Worm (Caenorhabditis elegans) whole organism, L1 larva: ENCODE data around the gene der-2.

ENCODE experiments used
- C16A3.4 ChIP-seq: fragments of 150-350 bp; optimal IDR thresholded peaks from 2 replicates; lab custom pipeline; 2014; ENCODE audit warnings: missing biosample characterization, missing genetic modification characterization
- aha-1 ChIP-seq: fragments of 150-350 bp; optimal IDR thresholded peaks from 2 replicates; lab custom pipeline; 2014; ENCODE audit warnings: missing biosample characterization, missing genetic modification characterization
- aly-2 ChIP-seq: fragments of 150-350 bp; optimal IDR thresholded peaks from 2 replicates; lab custom pipeline; 2014; ENCODE audit warnings: missing biosample characterization, missing genetic modification characterization
- ama-1 ChIP-seq: fragments of 150-350 bp; optimal IDR thresholded peaks from 2 replicates; lab custom pipeline; 2014
- blmp-1 ChIP-seq: fragments of 150-350 bp; optimal IDR thresholded peaks from 2 replicates; lab custom pipeline; 2014; ENCODE audit warnings: missing biosample characterization, missing genetic modification characterization
- ceh-8 ChIP-seq: fragments of 200-800 bp; sonication (Bioruptor generic); optimal IDR thresholded peaks from 2 replicates; lab custom pipeline; 2018; ENCODE audit warnings: mild to moderate bottlenecking, missing genetic modification characterization, moderate library complexity, missing compliant biosample characterization
- ceh-88 ChIP-seq: fragments of 200-800 bp; sonication (Bioruptor generic); IDR thresholded peaks from 2 replicates; pipeline ENCODE4 v1.3.6; 2022; ENCODE audit warnings: missing genetic modification characterization, missing compliant biosample characterization
- ceh-90 ChIP-seq: sonication (generic microtip); optimal IDR thresholded peaks from 2 replicates; lab custom pipeline; 2016; ENCODE audit warnings: missing genetic modification characterization, missing compliant biosample characterization
- ces-1 ChIP-seq: fragments of 150-350 bp; optimal IDR thresholded peaks from 2 replicates; lab custom pipeline; 2014; ENCODE audit warnings: missing biosample characterization, missing genetic modification reagents, missing genetic modification characterization
- dpl-1 ChIP-seq, 3 experiments: fragments of 150-350 bp in 2 of 3; sonication (generic microtip) in 1 of 3; optimal IDR thresholded peaks; 2 replicates each; lab custom pipeline; 2014 to 2017; ENCODE audit warnings: missing biosample characterization in 3 of 3, missing genetic modification characterization in 3 of 3, missing genetic modification reagents in 3 of 3
- egl-13 ChIP-seq: sonication (generic microtip); optimal IDR thresholded peaks from 2 replicates; lab custom pipeline; 2016; ENCODE audit warnings: missing genotype, missing genetic modification reagents, missing genetic modification characterization, missing compliant biosample characterization
- egl-27 ChIP-seq, 2 experiments: fragments of 150-350 bp in 1 of 2; sonication (generic microtip); optimal IDR thresholded peaks; 3 replicates each; lab custom pipeline; 2017 to 2018; ENCODE audit warnings: missing biosample characterization in 2 of 2, missing genetic modification characterization in 2 of 2, missing genetic modification reagents in 2 of 2
- elt-3 ChIP-seq, 6 experiments: fragments of 150-350 bp in 1 of 6; sonication (generic microtip); optimal IDR thresholded peaks; 2 replicates each; lab custom pipeline; 2017 to 2018; ENCODE audit warnings: missing biosample characterization in 6 of 6, missing genetic modification characterization in 6 of 6, inconsistent platforms in 1 of 6
- ets-5 ChIP-seq: fragments of 200-800 bp; sonication (Bioruptor generic); IDR thresholded peaks from 2 replicates; pipeline ENCODE4 v1.3.6; 2022; ENCODE audit warnings: missing genetic modification characterization, missing compliant biosample characterization
- fkh-10 ChIP-seq: sonication (generic microtip); optimal IDR thresholded peaks from 2 replicates; lab custom pipeline; 2017; ENCODE audit warnings: missing biosample characterization, missing genetic modification reagents, missing genetic modification characterization
- fkh-4 ChIP-seq: sonication (generic microtip); optimal IDR thresholded peaks from 2 replicates; lab custom pipeline; 2016; ENCODE audit warnings: missing compliant biosample characterization, missing genetic modification characterization, borderline replicate concordance
- fkh-8 ChIP-seq: sonication (generic microtip); optimal IDR thresholded peaks from 2 replicates; lab custom pipeline; 2016; ENCODE audit warnings: mild to moderate bottlenecking, missing genetic modification characterization, missing compliant biosample characterization
- fos-1 ChIP-seq: fragments of 150-350 bp; optimal IDR thresholded peaks from 2 replicates; lab custom pipeline; 2014; ENCODE audit warnings: missing biosample characterization, missing genetic modification characterization
- hlh-17 ChIP-seq: fragments of 200-800 bp; sonication (Bioruptor generic); optimal IDR thresholded peaks from 2 replicates; lab custom pipeline; 2018; ENCODE audit warnings: missing genetic modification characterization, mild to moderate bottlenecking, missing compliant biosample characterization, moderate library complexity, borderline replicate concordance
- hlh-4 ChIP-seq: sonication (generic microtip); optimal IDR thresholded peaks from 2 replicates; lab custom pipeline; 2016; ENCODE audit warnings: mild to moderate bottlenecking, missing genetic modification characterization, missing compliant biosample characterization
- hpl-2 ChIP-seq: fragments of 150-350 bp; optimal IDR thresholded peaks from 2 replicates; lab custom pipeline; 2014; ENCODE audit warnings: missing biosample characterization, missing genetic modification reagents, missing genetic modification characterization
- irx-1 ChIP-seq: sonication (generic microtip); optimal IDR thresholded peaks from 2 replicates; lab custom pipeline; 2016; ENCODE audit warnings: missing genetic modification characterization, missing compliant biosample characterization
- jun-1 ChIP-seq: fragments of 150-350 bp; optimal IDR thresholded peaks from 2 replicates; lab custom pipeline; 2014; ENCODE audit warnings: missing biosample characterization, missing genetic modification reagents, missing genetic modification characterization
- lin-13 ChIP-seq: fragments of 150-350 bp; optimal IDR thresholded peaks from 2 replicates; lab custom pipeline; 2014; ENCODE audit warnings: missing biosample characterization, missing genetic modification reagents, missing genetic modification characterization
- lin-14 ChIP-seq: fragments of 200-800 bp; sonication (Bioruptor generic); optimal IDR thresholded peaks from 2 replicates; lab custom pipeline; 2018; ENCODE audit warnings: mild to moderate bottlenecking, missing genetic modification characterization, moderate library complexity, missing compliant biosample characterization
- lin-15B ChIP-seq: fragments of 150-350 bp; sonication (generic microtip); optimal IDR thresholded peaks from 3 replicates; lab custom pipeline; 2014; ENCODE audit warnings: missing biosample characterization, missing genetic modification characterization
- lin-35 ChIP-seq, 2 experiments: fragments of 150-350 bp; optimal IDR thresholded peaks; 2 replicates each; lab custom pipeline; 2014; ENCODE audit warnings: missing biosample characterization in 2 of 2, missing genetic modification characterization in 2 of 2, missing genetic modification reagents in 2 of 2
- lsy-2 ChIP-seq, 2 experiments: fragments of 150-350 bp; optimal IDR thresholded peaks; 2 replicates each; lab custom pipeline; 2014; ENCODE audit warnings: missing biosample characterization in 2 of 2, missing genetic modification characterization in 2 of 2
- mab-9 ChIP-seq: fragments of 200-800 bp; sonication (Bioruptor generic); IDR thresholded peaks from 2 replicates; pipeline ENCODE4 v1.3.6; 2022; ENCODE audit warnings: missing genetic modification reagents, missing genetic modification characterization, missing compliant biosample characterization
- mef-2 ChIP-seq: fragments of 150-350 bp; optimal IDR thresholded peaks from 2 replicates; lab custom pipeline; 2014; ENCODE audit warnings: missing biosample characterization, missing genetic modification characterization
- mep-1 ChIP-seq: fragments of 150-350 bp; optimal IDR thresholded peaks from 2 replicates; lab custom pipeline; 2014; ENCODE audit warnings: missing biosample characterization, missing genetic modification characterization
- nhr-11 ChIP-seq: fragments of 150-350 bp; optimal IDR thresholded peaks from 2 replicates; lab custom pipeline; 2014; ENCODE audit warnings: missing biosample characterization, missing genetic modification characterization
- nhr-19 ChIP-seq: fragments of 200-800 bp; sonication (Bioruptor generic); conservative IDR thresholded peaks from 2 replicates; pipeline ENCODE4 v1.3.6; 2022; ENCODE audit warnings: missing genetic modification characterization, missing compliant biosample characterization
- nhr-71 ChIP-seq: sonication (generic microtip); optimal IDR thresholded peaks from 2 replicates; lab custom pipeline; 2016; ENCODE audit warnings: mild to moderate bottlenecking, missing genetic modification characterization, moderate library complexity, missing compliant biosample characterization
- nhr-76 ChIP-seq: sonication (generic microtip); optimal IDR thresholded peaks from 2 replicates; lab custom pipeline; 2017; ENCODE audit warnings: missing biosample characterization, missing genetic modification characterization
- nhr-77 ChIP-seq: fragments of 150-350 bp; optimal IDR thresholded peaks from 2 replicates; lab custom pipeline; 2014; ENCODE audit warnings: missing biosample characterization, missing genetic modification characterization
- nhr-84 ChIP-seq: sonication (generic microtip); optimal IDR thresholded peaks from 2 replicates; lab custom pipeline; 2017; ENCODE audit warnings: missing biosample characterization, missing genetic modification characterization
- nhr-85 ChIP-seq: sonication (generic microtip); peaks from one replicate; lab custom pipeline; 2016; ENCODE audit warnings: missing genetic modification characterization, inconsistent platforms, missing compliant biosample characterization
- nhr-90 ChIP-seq: sonication (generic microtip); optimal IDR thresholded peaks from 2 replicates; lab custom pipeline; 2016; ENCODE audit warnings: mild to moderate bottlenecking, missing genetic modification characterization, missing compliant biosample characterization; ENCODE audit not compliant: poor library complexity
- snu-23 ChIP-seq: sonication (generic microtip); optimal IDR thresholded peaks from 2 replicates; lab custom pipeline; 2016; ENCODE audit warnings: missing genetic modification characterization, missing compliant biosample characterization
- sox-4 ChIP-seq: sonication (generic microtip); optimal IDR thresholded peaks from 2 replicates; lab custom pipeline; 2016; ENCODE audit warnings: missing genetic modification characterization, missing compliant biosample characterization
- sptf-1 ChIP-seq: fragments of 150-350 bp; optimal IDR thresholded peaks from 2 replicates; lab custom pipeline; 2014; ENCODE audit warnings: missing biosample characterization, missing genetic modification characterization
- swsn-7 ChIP-seq: sonication (generic microtip); optimal IDR thresholded peaks from 2 replicates; lab custom pipeline; 2016; ENCODE audit warnings: missing genetic modification characterization, missing compliant biosample characterization
- tbx-2 ChIP-seq: sonication (generic microtip); optimal IDR thresholded peaks from 2 replicates; lab custom pipeline; 2016; ENCODE audit warnings: missing genetic modification characterization, missing compliant biosample characterization
- unc-130 ChIP-seq: fragments of 150-350 bp; optimal IDR thresholded peaks from 2 replicates; lab custom pipeline; 2017; ENCODE audit warnings: missing biosample characterization, missing genetic modification characterization, inconsistent platforms
- unc-30 ChIP-seq: sonication (generic microtip); optimal IDR thresholded peaks from 2 replicates; lab custom pipeline; 2017; ENCODE audit warnings: missing biosample characterization, missing genetic modification characterization
- unc-98 ChIP-seq: fragments of 200-800 bp; sonication (Bioruptor generic); IDR thresholded peaks from 2 replicates; pipeline ENCODE4 v1.3.6; 2022; ENCODE audit warnings: missing genetic modification characterization, missing compliant biosample characterization
- xbp-1 ChIP-seq: sonication (generic microtip); optimal IDR thresholded peaks from 2 replicates; lab custom pipeline; 2016; ENCODE audit warnings: missing genetic modification characterization, missing compliant biosample characterization
- zip-4 ChIP-seq: fragments of 200-800 bp; sonication (Bioruptor generic); optimal IDR thresholded peaks from 2 replicates; lab custom pipeline; 2018; ENCODE audit warnings: mild to moderate bottlenecking, missing genetic modification characterization, moderate library complexity, missing compliant biosample characterization
- ztf-4 ChIP-seq: fragments of 150-350 bp; optimal IDR thresholded peaks from 2 replicates; lab custom pipeline; 2014; ENCODE audit warnings: missing biosample characterization, missing genetic modification characterization

The der-2 gene

ce11 chrIII:7207903-7208497 is 14.9 kb downstream of the der-2 start, which contains the start of gene rpl-6 (continued):
- TF ChIP-seq aha-1 (tag; lab: Kevin White, UChicago), result no peak
- peak; percentile 85 for TF ChIP-seq fkh-8 (tag; lab: Kevin White, UChicago)
- peak; percentile 85 to 92 for TF ChIP-seq lin-35 (GFP tag; optimal IDR thresholded peaks at IDR 0.05; lab: Kevin White, UChicago)
- TF ChIP-seq zip-4 (GFP tag; lab: Kevin White, UChicago), result peak; percentile 45
- TF ChIP-seq ztf-4 (tag; lab: Kevin White, UChicago), result peak; percentile 82
- no peak for TF ChIP-seq ces-1
- peak; percentile 85 for TF ChIP-seq lin-15B (tag; lab: Kevin White, UChicago)
- peak; percentile 63 to 87 for TF ChIP-seq egl-27 (tag; optimal IDR thresholded peaks at IDR 0.05; lab: Kevin White, UChicago)
- peak; percentile 69 for TF ChIP-seq egl-13
- TF ChIP-seq hlh-17, result no peak
- no peak for TF ChIP-seq mab-9 (GFP tag; lab: Robert Waterston, UW)
- peak in 5 of 6 experiments; percentile 14 to 98 (median 73) for TF ChIP-seq elt-3 (tag; optimal IDR thresholded peaks at IDR 0.05; lab: Kevin White, UChicago)
- TF ChIP-seq aly-2, result peak; percentile 22
- peak; percentile 81 for TF ChIP-seq jun-1 (tag; lab: Kevin White, UChicago)
- TF ChIP-seq hpl-2, result peak; percentile 70
- peak; percentile 88 for TF ChIP-seq nhr-11
- peak; percentile 55 for TF ChIP-seq ama-1 (lab: Kevin White, UChicago)
- peak; percentile 67 for TF ChIP-seq irx-1 (tag; lab: Kevin White, UChicago)
- TF ChIP-seq nhr-76 (tag; lab: Kevin White, UChicago), result no peak
- peak; percentile 90 for TF ChIP-seq lin-14
- peak; percentile 20 for TF ChIP-seq sox-4 (tag; lab: Kevin White, UChicago)
- peak; percentile 81 to 86 (median 85) for TF ChIP-seq dpl-1 (GFP tag; optimal IDR thresholded peaks at IDR 0.05; lab: Kevin White, UChicago)
- peak; percentile 77 for TF ChIP-seq fkh-10 (GFP tag; lab: Kevin White, UChicago)
- TF ChIP-seq ceh-90 (tag; lab: Kevin White, UChicago), result peak; percentile 33
- no peak for TF ChIP-seq mef-2
- TF ChIP-seq lsy-2 (tag; optimal IDR thresholded peaks at IDR 0.05; lab: Kevin White, UChicago), result peak; percentile 99
- peak; percentile 80 for TF ChIP-seq blmp-1
- TF ChIP-seq fos-1 (tag; lab: Kevin White, UChicago), result peak; percentile 80
- TF ChIP-seq swsn-7 (tag; lab: Kevin White, UChicago), result peak; percentile 85
- TF ChIP-seq mep-1 (tag; lab: Kevin White, UChicago), result peak; percentile 91
- TF ChIP-seq unc-130, result peak; percentile 95
- TF ChIP-seq fkh-4 (tag; lab: Kevin White, UChicago), result no peak
- peak; percentile 12 for TF ChIP-seq ceh-8 (GFP tag; lab: Kevin White, UChicago)
- TF ChIP-seq lin-13 (GFP tag; lab: Kevin White, UChicago), result peak; percentile 83
- peak; percentile 97 for TF ChIP-seq C16A3.4 (tag; lab: Kevin White, UChicago)
- TF ChIP-seq unc-98 (GFP tag; lab: Robert Waterston, UW), result no peak
- TF ChIP-seq unc-30 (tag; lab: Kevin White, UChicago), result no peak
- TF ChIP-seq, all 84 proteins: peak for 57

DNA sequence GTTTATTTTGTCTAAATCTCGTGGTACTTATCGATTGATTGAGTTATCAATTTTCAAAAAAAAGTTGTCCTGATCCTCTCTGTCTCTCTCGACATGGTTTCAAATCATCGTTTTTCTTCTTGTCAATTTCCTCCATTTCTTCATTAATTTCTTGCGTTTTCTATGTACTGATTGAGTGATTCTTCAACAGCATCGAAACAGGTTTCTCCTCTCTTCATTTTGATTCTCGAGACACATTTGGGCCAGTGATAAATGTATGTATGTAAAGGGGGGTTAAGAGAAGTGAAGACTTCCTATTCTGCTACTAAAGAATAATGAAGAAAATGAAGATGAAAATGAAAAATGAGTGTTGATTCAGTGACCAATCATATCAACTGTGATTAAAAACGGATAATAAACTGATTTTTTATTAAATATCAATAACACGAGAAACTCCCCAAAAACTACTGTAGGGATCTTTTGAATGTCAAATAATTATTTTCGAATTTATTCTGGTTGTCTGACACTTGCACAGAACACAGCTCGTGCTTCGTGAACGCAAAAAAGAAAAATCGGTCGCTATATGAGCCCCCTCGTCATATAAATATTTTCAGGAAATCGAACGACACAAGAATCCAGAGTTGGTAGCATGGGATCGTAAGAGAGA is 19.7 kb downstream of the der-2 start:
- TF ChIP-seq nhr-19 (GFP tag; lab: Robert Waterston, UW), result peak; percentile 30
- TF ChIP-seq lin-35 (GFP tag; optimal IDR thresholded peaks at IDR 0.05; lab: Kevin White, UChicago), result peak in 1 of 2 experiments; percentile 52
- TF ChIP-seq unc-98 (GFP tag; lab: Robert Waterston, UW), result no peak
- peak; percentile 89 for TF ChIP-seq nhr-85 (tag; lab: Kevin White, UChicago)
- TF ChIP-seq mef-2, result no peak
- no peak for TF ChIP-seq nhr-84 (tag; lab: Kevin White, UChicago)
- no peak for TF ChIP-seq xbp-1 (tag; lab: Kevin White, UChicago)
- TF ChIP-seq sox-4 (tag; lab: Kevin White, UChicago), result no peak
- no peak for TF ChIP-seq nhr-77 (tag; lab: Kevin White, UChicago)
- peak; percentile 36 for TF ChIP-seq tbx-2 (tag; lab: Kevin White, UChicago)
- TF ChIP-seq ceh-88 (GFP tag; lab: Robert Waterston, UW), result no peak
- peak in 1 of 2 experiments; percentile 57 for TF ChIP-seq lsy-2 (tag; optimal IDR thresholded peaks at IDR 0.05; lab: Kevin White, UChicago)
- peak; percentile 57 for TF ChIP-seq lin-14
- peak; percentile 57 for TF ChIP-seq nhr-71
- TF ChIP-seq nhr-90 (tag; lab: Kevin White, UChicago), result peak; percentile 36
- peak; percentile 89 for TF ChIP-seq blmp-1
- TF ChIP-seq dpl-1 (GFP tag; optimal IDR thresholded peaks at IDR 0.05; lab: Kevin White, UChicago), result peak in 1 of 3 experiments; percentile 5
- peak in 1 of 2 experiments; percentile 6 for TF ChIP-seq egl-27 (tag; optimal IDR thresholded peaks at IDR 0.05; lab: Kevin White, UChicago)
- no peak for TF ChIP-seq ets-5
- TF ChIP-seq elt-3 (tag; optimal IDR thresholded peaks at IDR 0.05; lab: Kevin White, UChicago), result peak in 3 of 6 experiments; percentile 44 to 76 (median 61)
- no peak for TF ChIP-seq unc-130
- peak; percentile 56 for TF ChIP-seq snu-23 (GFP tag; lab: Kevin White, UChicago)
- TF ChIP-seq sptf-1, result no peak
- TF ChIP-seq hlh-4 (tag; lab: Kevin White, UChicago), result no peak
